Fruit fly (Drosophila melanogaster): ENCODE data around the gene CG9692.

The CG9692 gene

dm6 chr3L:16659959-16660870 is 44.6 kb upstream of the CG9692 start (continued):
- TF ChIP-seq H15 (GFP tag; IDR thresholded peaks at IDR 0.05) (peak; percentile 92), Doc2 (GFP tag; IDR thresholded peaks at IDR 0.05) (peak; percentile 82)

- TF ChIP-seq Usf (GFP tag; optimal IDR thresholded peaks at IDR 0.05) (peak; percentile 16), Opbp (GFP tag; IDR thresholded peaks at IDR 0.05; ENCODE audit: partially characterized antibody) (peak; percentile 84), CG7372 (GFP tag; IDR thresholded peaks at IDR 0.05) (peak; percentile 55; the same call in 1 of the 2 replicates), Dref (GFP tag; IDR thresholded peaks at IDR 0.05) (peak; percentile 53), CG3995 (GFP tag; optimal IDR thresholded peaks at IDR 0.05) (peak; percentile 50), shn (GFP tag; optimal IDR thresholded peaks at IDR 0.05) (peak; percentile 61), CG1603 (tag; optimal IDR thresholded peaks at IDR 0.05) (peak; percentile 80), CG17186 (GFP tag; optimal IDR thresholded peaks at IDR 0.05) (peak; percentile 83), CG4360 (GFP tag; IDR thresholded peaks at IDR 0.05) (no peak), dpn (GFP tag; optimal IDR thresholded peaks at IDR 0.05) (peak; percentile 27 to 89), CG17385 (GFP tag; optimal IDR thresholded peaks at IDR 0.05) (peak; percentile 14), Dbx (GFP tag; IDR thresholded peaks at IDR 0.05) (peak; percentile 83), CTCF (GFP tag; optimal IDR thresholded peaks at IDR 0.05) (peak; percentile 72), Oaz (GFP tag; IDR thresholded peaks at IDR 0.05) (no peak), cato (GFP tag; optimal IDR thresholded peaks at IDR 0.05; ENCODE audit: borderline replicate concordance) (no peak), luna (GFP tag; optimal IDR thresholded peaks at IDR 0.05) (peak; percentile 71), CG17328 (GFP tag; IDR thresholded peaks at IDR 0.05) (peak; percentile 41; the same call in 1 of the 2 replicates), ara (GFP tag; IDR thresholded peaks at IDR 0.05) (peak; percentile 68), bigmax (GFP tag; optimal IDR thresholded peaks at IDR 0.05) (peak; percentile 54), CG16779 (GFP tag; IDR thresholded peaks at IDR 0.05) (no peak), BtbVII (GFP tag; optimal IDR thresholded peaks at IDR 0.05) (peak; percentile 89), Deaf1 (tag; optimal IDR thresholded peaks at IDR 0.05) (peak; percentile 82), Sry-δ (GFP tag; optimal IDR thresholded peaks at IDR 0.05) (peak; percentile 74), CG8290 (GFP tag; optimal IDR thresholded peaks at IDR 0.05) (peak; percentile 74), CG8290 (tag; optimal IDR thresholded peaks at IDR 0.05) (peak in 1 of 2 experiments; percentile 92), CG6854 (GFP tag; optimal IDR thresholded peaks at IDR 0.05) (peak; percentile 76), CG13287 (GFP tag; IDR thresholded peaks at IDR 0.05; ENCODE audit: partially characterized antibody) (peak; percentile 79), CG1529 (GFP tag; optimal IDR thresholded peaks at IDR 0.05) (peak; percentile 16), CG12391 (tag; optimal IDR thresholded peaks at IDR 0.05) (peak; percentile 60), CG18262 (tag; optimal IDR thresholded peaks at IDR 0.05) (peak; percentile 80), fd96Cb (tag; optimal IDR thresholded peaks at IDR 0.05) (peak; percentile 81), fd64A (GFP tag; optimal IDR thresholded peaks at IDR 0.05) (peak; percentile 65), CG34376 (GFP tag; optimal IDR thresholded peaks at IDR 0.05) (peak; percentile 88), CG12299 (tag; optimal IDR thresholded peaks at IDR 0.05) (peak; percentile 35), Xbp1 (GFP tag; optimal IDR thresholded peaks at IDR 0.05) (peak; percentile 36), CG7786 (GFP tag; optimal IDR thresholded peaks at IDR 0.05) (peak; percentile 45), slp2 (GFP tag; optimal IDR thresholded peaks at IDR 0.05) (peak; percentile 71), eyg (GFP tag; optimal IDR thresholded peaks at IDR 0.05) (peak; percentile 88), Ravus (GFP tag; IDR thresholded peaks at IDR 0.05) (no peak), CG12071 (GFP tag; optimal IDR thresholded peaks at IDR 0.05) (peak; percentile 83), CG9437 (GFP tag; optimal IDR thresholded peaks at IDR 0.05) (peak; percentile 57), CG4328 (GFP tag; optimal IDR thresholded peaks at IDR 0.05) (peak; percentile 86), btn (GFP tag; optimal IDR thresholded peaks at IDR 0.05) (peak; percentile 70)
Measured at dm6 chr3L:16661167-16662109, 43.3 kb upstream of the CG9692 start, which contains the start of gene Baldspot. Gene Baldspot (minus strand): TSS chr3L:16661615.

Measured in whole organism, embryonic.